Worm (Caenorhabditis elegans) whole organism, young adult: Measurements from ENCODE around the gene sdf-9.

Source experiments
- B0019.2 ChIP-seq: fragments of 200-800 bp; sonication (Bioruptor generic); conservative IDR thresholded peaks from 2 replicates; pipeline ENCODE4 v1.3.6; 2022; ENCODE audit warnings: missing genetic modification reagents, missing genetic modification characterization, missing compliant biosample characterization
- B0035.1 ChIP-seq: sonication (generic microtip); optimal IDR thresholded peaks from 2 replicates; lab custom pipeline; 2016; ENCODE audit warnings: missing genetic modification characterization, mild to moderate bottlenecking, missing compliant biosample characterization, missing genotype, missing genetic modification reagents
- F10E7.11 ChIP-seq: sonication (generic microtip); optimal IDR thresholded peaks from 2 replicates; lab custom pipeline; 2017; ENCODE audit warnings: mild to moderate bottlenecking, missing genetic modification characterization, moderate library complexity, missing compliant biosample characterization
- F22D6.2 ChIP-seq: sonication (generic microtip); optimal IDR thresholded peaks from 2 replicates; lab custom pipeline; 2016; ENCODE audit warnings: mild to moderate bottlenecking, missing genetic modification characterization, missing compliant biosample characterization
- F39B2.1 ChIP-seq: fragments of 200-800 bp; sonication (Bioruptor generic); IDR thresholded peaks from 2 replicates; pipeline ENCODE4 v1.3.6; 2022; ENCODE audit warnings: missing genetic modification reagents, missing genetic modification characterization, missing compliant biosample characterization
- F49E8.2 ChIP-seq: sonication (generic microtip); optimal IDR thresholded peaks from 3 replicates; lab custom pipeline; 2017; ENCODE audit warnings: missing genetic modification characterization, mild to moderate bottlenecking, missing compliant biosample characterization, antibody characterized with exemption, moderate library complexity; ENCODE audit not compliant: insufficient read depth
- F57C9.4 ChIP-seq: sonication (generic microtip); optimal IDR thresholded peaks from 2 replicates; lab custom pipeline; 2017; ENCODE audit warnings: mild to moderate bottlenecking, missing genetic modification characterization, missing compliant biosample characterization
- Y53F4B.3 ChIP-seq: fragments of 200-800 bp; sonication (Bioruptor generic); IDR thresholded peaks from 2 replicates; pipeline ENCODE4 v1.3.6; 2022; ENCODE audit warnings: missing genetic modification reagents, missing genetic modification characterization, missing compliant biosample characterization
- Y56A3A.18 ChIP-seq: fragments of 200-800 bp; sonication (Bioruptor generic); IDR thresholded peaks from 2 replicates; pipeline ENCODE4 v1.3.6; 2022; ENCODE audit warnings: missing genetic modification reagents, missing genetic modification characterization, missing compliant biosample characterization
- aptf-2 ChIP-seq: fragments of 200-800 bp; sonication (Bioruptor generic); conservative IDR thresholded peaks from 2 replicates; pipeline ENCODE4 v1.3.6; 2022; ENCODE audit warnings: missing genetic modification reagents, missing genetic modification characterization, missing compliant biosample characterization
- attf-3 ChIP-seq: fragments of 200-800 bp; sonication (Bioruptor generic); conservative IDR thresholded peaks from 2 replicates; pipeline ENCODE4 v1.3.6; 2022; ENCODE audit warnings: missing genetic modification reagents, missing genetic modification characterization, missing compliant biosample characterization
- attf-5 ChIP-seq: fragments of 200-800 bp; sonication (Bioruptor generic); optimal IDR thresholded peaks from 2 replicates; lab custom pipeline; 2018; ENCODE audit warnings: mild to moderate bottlenecking, missing genetic modification characterization, missing compliant biosample characterization
- bed-1 ChIP-seq: fragments of 200-800 bp; sonication (Bioruptor generic); IDR thresholded peaks from 2 replicates; pipeline ENCODE4 v1.3.6; 2022; ENCODE audit warnings: missing genetic modification reagents, missing genetic modification characterization, missing compliant biosample characterization
- bed-2 ChIP-seq: fragments of 200-800 bp; sonication (Bioruptor generic); IDR thresholded peaks from 2 replicates; pipeline ENCODE4 v1.3.6; 2022; ENCODE audit warnings: missing genetic modification reagents, missing genetic modification characterization, missing compliant biosample characterization
- cebp-1 ChIP-seq, 2 experiments: fragments of 200-800 bp in 1 of 2; sonication (Bioruptor generic) in 1 of 2; sonication (generic microtip) in 1 of 2; IDR thresholded peaks in 1 of 2; optimal IDR thresholded peaks in 1 of 2; 2 replicates each; pipeline versions ENCODE4 v1.3.6 to Lab custom; 2017 to 2022; ENCODE audit warnings: missing compliant biosample characterization in 2 of 2, missing genetic modification characterization in 2 of 2, mild to moderate bottlenecking in 1 of 2, missing genetic modification reagents in 1 of 2, moderate library complexity in 1 of 2
- chd-7 ChIP-seq: sonication (generic microtip); optimal IDR thresholded peaks from 2 replicates; lab custom pipeline; 2016; ENCODE audit warnings: mild to moderate bottlenecking, missing genetic modification characterization, moderate library complexity, missing compliant biosample characterization
- die-1 ChIP-seq: sonication (generic microtip); optimal IDR thresholded peaks from 2 replicates; lab custom pipeline; 2016; ENCODE audit warnings: missing genotype, mild to moderate bottlenecking, missing genetic modification characterization, missing compliant biosample characterization
- dpl-1 ChIP-seq: fragments of 150-350 bp; optimal IDR thresholded peaks from 2 replicates; lab custom pipeline; 2014; ENCODE audit warnings: missing biosample characterization, missing genetic modification reagents, missing genetic modification characterization
- egl-44 ChIP-seq: fragments of 200-800 bp; sonication (Bioruptor generic); IDR thresholded peaks from 2 replicates; pipeline ENCODE4 v1.3.6; 2022; ENCODE audit warnings: missing genetic modification reagents, missing genetic modification characterization, missing compliant biosample characterization
- egrh-3 ChIP-seq: fragments of 200-800 bp; sonication (Bioruptor generic); IDR thresholded peaks from 2 replicates; pipeline ENCODE4 v1.3.6; 2022; ENCODE audit warnings: missing genetic modification reagents, missing genetic modification characterization, missing compliant biosample characterization
- fkh-3 ChIP-seq: sonication (generic microtip); optimal IDR thresholded peaks from 2 replicates; lab custom pipeline; 2016; ENCODE audit warnings: mild to moderate bottlenecking, missing genetic modification characterization, missing compliant biosample characterization
- him-1 ChIP-seq: sonication (generic microtip); optimal IDR thresholded peaks from 2 replicates; lab custom pipeline; 2016; ENCODE audit warnings: missing genotype, missing genetic modification reagents, missing genetic modification characterization, missing compliant biosample characterization
- hlh-26 ChIP-seq: fragments of 200-800 bp; sonication (Bioruptor generic); conservative IDR thresholded peaks from 2 replicates; pipeline ENCODE4 v1.3.6; 2022; ENCODE audit warnings: missing genetic modification reagents, missing genetic modification characterization, missing compliant biosample characterization
- hmg-20 ChIP-seq: fragments of 200-800 bp; sonication (Bioruptor generic); IDR thresholded peaks from 2 replicates; pipeline ENCODE4 v1.3.6; 2022; ENCODE audit warnings: missing genetic modification reagents, missing genetic modification characterization, missing compliant biosample characterization
- let-607 ChIP-seq, 2 experiments: fragments of 200-800 bp in 1 of 2; sonication (Bioruptor generic) in 1 of 2; sonication (generic microtip) in 1 of 2; optimal IDR thresholded peaks; 2 replicates each; lab custom pipeline; 2016 to 2018; ENCODE audit warnings: mild to moderate bottlenecking in 2 of 2, missing compliant biosample characterization in 2 of 2, missing genetic modification characterization in 2 of 2, moderate library complexity in 2 of 2, missing genotype in 1 of 2
- lsy-27 ChIP-seq: sonication (generic microtip); optimal IDR thresholded peaks from 2 replicates; lab custom pipeline; 2017; ENCODE audit warnings: missing genetic modification characterization, mild to moderate bottlenecking, missing compliant biosample characterization, antibody characterized with exemption, missing genotype, borderline replicate concordance; ENCODE audit not compliant: insufficient read depth
- madf-6 ChIP-seq: fragments of 200-800 bp; sonication (Bioruptor generic); IDR thresholded peaks from 2 replicates; pipeline ENCODE4 v1.3.6; 2022; ENCODE audit warnings: missing genetic modification reagents, missing genetic modification characterization, missing compliant biosample characterization
- madf-8 ChIP-seq: fragments of 200-800 bp; sonication (Bioruptor generic); conservative IDR thresholded peaks from 2 replicates; pipeline ENCODE4 v1.3.6; 2022; ENCODE audit warnings: missing genetic modification reagents, missing genetic modification characterization, missing compliant biosample characterization
- mxl-1 ChIP-seq: sonication (generic microtip); optimal IDR thresholded peaks from 2 replicates; lab custom pipeline; 2016; ENCODE audit warnings: missing genetic modification characterization, missing compliant biosample characterization
- nfya-1 ChIP-seq: sonication (generic microtip); optimal IDR thresholded peaks from 2 replicates; lab custom pipeline; 2017; ENCODE audit warnings: antibody characterized with exemption, missing compliant biosample characterization, missing genetic modification characterization, borderline replicate concordance; ENCODE audit not compliant: insufficient read depth
- nfyb-1 ChIP-seq: fragments of 200-800 bp; sonication (Bioruptor generic); IDR thresholded peaks from 2 replicates; pipeline ENCODE4 v1.3.6; 2022; ENCODE audit warnings: missing genetic modification reagents, missing genetic modification characterization, missing compliant biosample characterization
- pbrm-1 ChIP-seq: fragments of 200-800 bp; sonication (Bioruptor generic); IDR thresholded peaks from 2 replicates; pipeline ENCODE4 v1.3.6; 2022; ENCODE audit warnings: missing genetic modification reagents, missing genetic modification characterization, missing compliant biosample characterization
- rec-8 ChIP-seq, 2 experiments: sonication (generic microtip); optimal IDR thresholded peaks; 2 replicates each; lab custom pipeline; 2016; ENCODE audit warnings: mild to moderate bottlenecking in 2 of 2, missing genetic modification characterization in 2 of 2, missing genetic modification reagents in 2 of 2, missing genotype in 2 of 2, missing biosample characterization in 1 of 2, missing compliant biosample characterization in 1 of 2, moderate library complexity in 1 of 2
- repo-1 ChIP-seq: sonication (generic microtip); optimal IDR thresholded peaks from 2 replicates; lab custom pipeline; 2017; ENCODE audit warnings: mild to moderate bottlenecking, missing genetic modification characterization, missing compliant biosample characterization
- sdz-38 ChIP-seq: sonication (generic microtip); optimal IDR thresholded peaks from 2 replicates; lab custom pipeline; 2016; ENCODE audit warnings: missing genotype, missing genetic modification characterization, missing compliant biosample characterization
- snpc-1.3 ChIP-seq: sonication (generic microtip); optimal IDR thresholded peaks from 2 replicates; lab custom pipeline; 2017; ENCODE audit warnings: missing genetic modification characterization, mild to moderate bottlenecking, missing compliant biosample characterization, antibody characterized with exemption, moderate library complexity, missing genotype, missing genetic modification reagents; ENCODE audit not compliant: insufficient read depth
- snpc-3.4 ChIP-seq: sonication (generic microtip); optimal IDR thresholded peaks from 2 replicates; lab custom pipeline; 2017; ENCODE audit warnings: missing genetic modification characterization, mild to moderate bottlenecking, missing compliant biosample characterization, antibody characterized with exemption, moderate library complexity, missing genotype, missing genetic modification reagents
- somi-1 ChIP-seq: fragments of 200-800 bp; sonication (Bioruptor generic); optimal IDR thresholded peaks from 2 replicates; lab custom pipeline; 2018; ENCODE audit warnings: mild to moderate bottlenecking, missing genetic modification characterization, missing compliant biosample characterization
- tbp1 ChIP-seq: fragments of 200-800 bp; sonication (Bioruptor generic); optimal IDR thresholded peaks from 2 replicates; lab custom pipeline; 2018; ENCODE audit warnings: mild to moderate bottlenecking, missing genetic modification characterization, missing compliant biosample characterization
- tbx-9 ChIP-seq: sonication (generic microtip); optimal IDR thresholded peaks from 2 replicates; lab custom pipeline; 2016; ENCODE audit warnings: borderline replicate concordance, missing genetic modification characterization, inconsistent platforms, missing compliant biosample characterization
- unc-130 ChIP-seq: sonication (generic microtip); optimal IDR thresholded peaks from 2 replicates; lab custom pipeline; 2016; ENCODE audit warnings: missing genetic modification reagents, missing genetic modification characterization, missing compliant biosample characterization
- xnd-1 ChIP-seq: sonication (generic microtip); optimal IDR thresholded peaks from 2 replicates; lab custom pipeline; 2016; ENCODE audit warnings: missing genotype, missing genetic modification reagents, missing genetic modification characterization, missing compliant biosample characterization
- ztf-25 ChIP-seq: fragments of 200-800 bp; sonication (Bioruptor generic); IDR thresholded peaks from 2 replicates; pipeline ENCODE4 v1.3.6; 2022; ENCODE audit warnings: missing genetic modification reagents, missing genetic modification characterization, missing compliant biosample characterization
- ztf-28 ChIP-seq: fragments of 200-800 bp; sonication (Bioruptor generic); IDR thresholded peaks from 2 replicates; pipeline ENCODE4 v1.3.6; 2022; ENCODE audit warnings: missing genetic modification reagents, missing genetic modification characterization, missing compliant biosample characterization

sdf-9 gene

DNA sequence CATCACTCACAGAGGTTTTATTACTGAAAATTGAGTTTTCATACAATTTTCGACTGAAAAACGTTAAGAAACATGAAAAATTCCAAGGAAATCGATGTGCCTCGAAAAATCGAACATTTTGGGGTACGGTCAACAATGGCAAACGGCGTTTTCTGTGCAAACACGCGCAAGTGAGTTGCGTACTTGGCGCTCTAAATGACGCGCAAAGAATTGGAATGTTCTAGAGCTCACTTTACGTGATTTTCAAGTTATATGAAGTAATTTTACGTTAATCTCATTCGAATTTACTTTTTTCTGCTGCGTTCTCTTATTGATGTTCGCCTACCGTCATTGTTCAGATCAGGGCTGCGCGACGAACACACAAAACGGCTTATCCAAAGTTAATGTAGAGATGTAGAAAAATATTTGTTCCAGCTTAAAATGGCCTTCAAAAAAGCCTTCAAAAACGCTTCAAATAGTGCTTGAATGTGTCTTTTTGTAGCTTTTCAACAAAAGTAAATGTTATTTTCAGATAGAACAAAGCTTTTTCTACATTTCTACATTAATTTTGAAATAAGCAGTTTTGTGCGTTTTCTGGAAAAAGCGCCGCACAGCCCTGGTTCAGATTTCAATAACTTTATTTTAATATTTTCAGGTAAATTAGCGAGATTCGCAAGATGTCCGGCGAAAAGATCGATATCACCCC, 47.6 kb downstream of the sdf-9 start, which contains the start of the genes F31D4.2 and fkb-6 (continued):
- TF ChIP-seq snpc-3.4 (tag; lab: Kevin White, UChicago) (peak; percentile 49), B0035.1 (tag; lab: Kevin White, UChicago) (no peak), F57C9.4 (tag; lab: Kevin White, UChicago) (no peak), tbx-9 (tag; lab: Kevin White, UChicago) (no peak), somi-1 (GFP tag; lab: Kevin White, UChicago) (no peak), bed-1 (no peak), unc-130 (GFP tag; lab: Kevin White, UChicago) (no peak), attf-5 (GFP tag; lab: Kevin White, UChicago) (peak; percentile 43), nfyb-1 (GFP tag; lab: Robert Waterston, UW) (no peak), let-607 (tag; optimal IDR thresholded peaks at IDR 0.05; lab: Kevin White, UChicago) (no peak), hmg-20 (GFP tag; lab: Robert Waterston, UW) (no peak; the same call in 1 of the 2 replicates), sdz-38 (tag; lab: Kevin White, UChicago) (no peak), ztf-28 (no peak), madf-8 (GFP tag; lab: Robert Waterston, UW) (peak; percentile 14; the same call in 1 of the 2 replicates), pbrm-1 (GFP tag; lab: Robert Waterston, UW) (peak; percentile 66; the same call in 1 of the 2 replicates), lsy-27 (tag; lab: Kevin White, UChicago) (no peak), B0019.2 (GFP tag; lab: Robert Waterston, UW) (no peak), hlh-26 (GFP tag; lab: Robert Waterston, UW) (no peak), Y56A3A.18 (GFP tag; lab: Robert Waterston, UW) (no peak), xnd-1 (tag; lab: Kevin White, UChicago) (no peak), ztf-25 (no peak), him-1 (no peak), nfya-1 (tag; lab: Kevin White, UChicago) (no peak), Y53F4B.3 (GFP tag; lab: Robert Waterston, UW) (no peak), egrh-3 (GFP tag; lab: Robert Waterston, UW) (0 out of 2 replicates have a peak, but pooled peaks have one; percentile 4), rec-8 (tag; optimal IDR thresholded peaks at IDR 0.05; lab: Kevin White, UChicago) (no peak), aptf-2 (GFP tag; lab: Robert Waterston, UW) (no peak), tbp1 (GFP tag; lab: Kevin White, UChicago) (peak; percentile 58), die-1 (tag; lab: Kevin White, UChicago) (no peak), fkh-3 (tag; lab: Kevin White, UChicago) (no peak), F39B2.1 (GFP tag; lab: Robert Waterston, UW) (no peak)
- TF ChIP-seq, all 124 proteins: peak for 38

DNA sequence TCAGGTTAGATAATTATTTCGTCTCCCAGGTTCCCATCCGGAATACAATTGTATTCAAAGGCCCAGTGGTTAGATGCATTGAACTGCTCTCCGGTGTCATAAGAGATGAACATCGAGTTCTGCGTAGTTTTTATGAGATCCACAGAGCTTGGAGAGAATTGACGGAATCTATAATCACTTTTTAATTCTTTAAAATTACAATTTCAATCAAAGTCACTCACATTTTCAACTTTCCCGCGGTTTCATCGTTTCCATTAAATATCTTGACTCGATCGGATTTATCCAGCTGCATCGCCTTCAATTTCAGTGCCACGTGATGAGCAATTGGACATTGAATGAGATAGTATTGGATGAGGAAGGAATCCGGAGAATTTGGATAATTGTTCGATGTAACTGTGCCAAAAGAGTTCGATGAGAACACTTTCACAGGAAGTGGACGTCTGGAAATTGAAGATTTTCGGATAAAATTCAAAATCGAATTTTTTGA, 49.8 kb downstream of the sdf-9 start:
- TF ChIP-seq dpl-1 (no peak), snpc-1.3 (no peak), rec-8 (tag; optimal IDR thresholded peaks at IDR 0.05; lab: Kevin White, UChicago) (no peak), let-607 (tag; optimal IDR thresholded peaks at IDR 0.05; lab: Kevin White, UChicago) (no peak), chd-7 (tag; lab: Kevin White, UChicago) (peak; percentile 76), egl-44 (GFP tag; lab: Robert Waterston, UW) (no peak), lsy-27 (tag; lab: Kevin White, UChicago) (no peak), cebp-1 (GFP tag; IDR thresholded peaks at IDR 0.05; lab: Robert Waterston, UW) (no peak), cebp-1 (tag; optimal IDR thresholded peaks at IDR 0.05; lab: Kevin White, UChicago) (peak; percentile 36), F22D6.2 (tag; lab: Kevin White, UChicago) (no peak), madf-6 (peak; percentile 52; the same call in 1 of the 2 replicates), F49E8.2 (tag; lab: Kevin White, UChicago) (peak; percentile 77), bed-2 (no peak), tbp1 (GFP tag; lab: Kevin White, UChicago) (peak; percentile 51), F10E7.11 (tag; lab: Kevin White, UChicago) (peak; percentile 45), repo-1 (peak; percentile 68), attf-3 (GFP tag; lab: Robert Waterston, UW) (no peak), mxl-1 (no peak)
